Fruit fly (Drosophila melanogaster) whole organism: ENCODE measurements around the gene faf.

Source experiments
- EcR ChIP-seq, 2 experiments: fragments of >200 bp; optimal IDR thresholded peaks; 2 replicates each; lab custom pipeline; 2017; ENCODE audit warnings: missing biosample characterization in 2 of 2, missing genetic modification characterization in 2 of 2, missing genetic modification reagents in 2 of 2
- psq ChIP-seq: fragments of >200 bp; optimal IDR thresholded peaks from 2 replicates; lab custom pipeline; 2017

dm6 chr3R:31776583-31777362 lies at the start of gene faf, which contains the start of gene CG2126:
- TF ChIP-seq psq (lab: Kevin White, UChicago), result no peak
- no peak for TF ChIP-seq EcR (GFP tag; optimal IDR thresholded peaks at IDR 0.05; lab: Kevin White, UChicago)
